Worm (Caenorhabditis elegans) whole organism, L3 larva: ENCODE results near the gene C13E3.1.
A peak's percentile ranks its signal among the peaks of the same experiment; 100 is the strongest.

ENCODE experiments used
- R02D3.7 ChIP-seq: fragments of 150-350 bp; optimal IDR thresholded peaks from 2 replicates; lab custom pipeline; 2014; ENCODE audit warnings: missing biosample characterization, missing genetic modification characterization
- ZK546.5 ChIP-seq: sonication (generic microtip); optimal IDR thresholded peaks from 2 replicates; lab custom pipeline; 2017; ENCODE audit warnings: missing biosample characterization, missing genetic modification characterization
- aly-2 ChIP-seq: fragments of 150-350 bp; optimal IDR thresholded peaks from 2 replicates; lab custom pipeline; 2014; ENCODE audit warnings: missing biosample characterization, missing genetic modification characterization
- ama-1 ChIP-seq: fragments of 150-350 bp; optimal IDR thresholded peaks from 2 replicates; lab custom pipeline; 2018
- ceh-28 ChIP-seq: fragments of 150-350 bp; optimal IDR thresholded peaks from 2 replicates; lab custom pipeline; 2014; ENCODE audit warnings: missing biosample characterization, missing genetic modification reagents, missing genetic modification characterization
- ceh-82 ChIP-seq: fragments of 150-350 bp; optimal IDR thresholded peaks from 2 replicates; lab custom pipeline; 2014; ENCODE audit warnings: missing biosample characterization, missing genetic modification characterization
- daf-12 ChIP-seq: fragments of 150-350 bp; optimal IDR thresholded peaks from 2 replicates; lab custom pipeline; 2014; ENCODE audit warnings: missing biosample characterization, missing genetic modification reagents, missing genetic modification characterization
- egl-27 ChIP-seq: sonication (generic microtip); optimal IDR thresholded peaks from 4 replicates; lab custom pipeline; 2017; ENCODE audit warnings: missing biosample characterization, missing genetic modification reagents, missing genetic modification characterization
- egl-5 ChIP-seq: fragments of 150-350 bp; optimal IDR thresholded peaks from 2 replicates; lab custom pipeline; 2017; ENCODE audit warnings: missing biosample characterization, missing genetic modification reagents, missing genetic modification characterization, inconsistent platforms
- elt-1 ChIP-seq: fragments of 150-350 bp; optimal IDR thresholded peaks from 2 replicates; lab custom pipeline; 2014; ENCODE audit warnings: missing biosample characterization, missing genetic modification characterization
- elt-2 ChIP-seq: sonication (generic microtip); optimal IDR thresholded peaks from 2 replicates; lab custom pipeline; 2016; ENCODE audit warnings: missing genetic modification reagents, mild to moderate bottlenecking, missing genetic modification characterization, missing compliant biosample characterization
- eor-1 ChIP-seq, 2 experiments: fragments of 150-350 bp; optimal IDR thresholded peaks; 2 replicates each; lab custom pipeline; 2014 to 2018; ENCODE audit warnings: missing biosample characterization in 2 of 2, missing genetic modification characterization in 2 of 2
- hmg-11 ChIP-seq: sonication (generic microtip); optimal IDR thresholded peaks from 2 replicates; lab custom pipeline; 2016; ENCODE audit warnings: missing genetic modification characterization, missing compliant biosample characterization
- jun-1 ChIP-seq: fragments of 150-350 bp; optimal IDR thresholded peaks from 2 replicates; lab custom pipeline; 2014; ENCODE audit warnings: missing biosample characterization, missing genetic modification reagents, missing genetic modification characterization
- lin-15B ChIP-seq: fragments of 150-350 bp; optimal IDR thresholded peaks from 2 replicates; lab custom pipeline; 2014; ENCODE audit warnings: missing biosample characterization, missing genetic modification characterization
- lin-39 ChIP-seq: fragments of 150-350 bp; optimal IDR thresholded peaks from 2 replicates; lab custom pipeline; 2018; ENCODE audit warnings: missing biosample characterization, missing genetic modification reagents, missing genetic modification characterization
- lsy-12 ChIP-seq: sonication (generic microtip); optimal IDR thresholded peaks from 2 replicates; lab custom pipeline; 2016; ENCODE audit warnings: mild to moderate bottlenecking, missing genetic modification characterization, missing compliant biosample characterization
- mdl-1 ChIP-seq: fragments of 150-350 bp; optimal IDR thresholded peaks from 2 replicates; lab custom pipeline; 2014; ENCODE audit warnings: missing biosample characterization, missing genetic modification characterization
- mml-1 ChIP-seq: fragments of 150-350 bp; sonication (generic microtip); optimal IDR thresholded peaks from 3 replicates; lab custom pipeline; 2014; ENCODE audit warnings: missing biosample characterization, missing genetic modification characterization
- nfya-1 ChIP-seq: sonication (generic microtip); optimal IDR thresholded peaks from 2 replicates; lab custom pipeline; 2017; ENCODE audit warnings: missing genetic modification characterization, mild to moderate bottlenecking, missing compliant biosample characterization, antibody characterized with exemption, moderate library complexity; ENCODE audit not compliant: insufficient read depth
- nhr-12 ChIP-seq: fragments of 150-350 bp; optimal IDR thresholded peaks from 2 replicates; lab custom pipeline; 2014; ENCODE audit warnings: missing biosample characterization, missing genetic modification characterization
- nhr-23 ChIP-seq: fragments of 150-350 bp; optimal IDR thresholded peaks from 2 replicates; lab custom pipeline; 2014; ENCODE audit warnings: missing biosample characterization, missing genetic modification reagents, missing genetic modification characterization
- nhr-28 ChIP-seq: fragments of 150-350 bp; optimal IDR thresholded peaks from 2 replicates; lab custom pipeline; 2014; ENCODE audit warnings: missing biosample characterization, missing genetic modification characterization
- nhr-67 ChIP-seq: fragments of 150-350 bp; optimal IDR thresholded peaks from 2 replicates; lab custom pipeline; 2014; ENCODE audit warnings: missing biosample characterization, missing genetic modification characterization
- pha-4 ChIP-seq: fragments of 150-350 bp; optimal IDR thresholded peaks from 2 replicates; lab custom pipeline; 2014; ENCODE audit warnings: missing biosample characterization, missing genetic modification reagents, missing genetic modification characterization
- pqm-1 ChIP-seq: fragments of 150-350 bp; optimal IDR thresholded peaks from 2 replicates; lab custom pipeline; 2017; ENCODE audit warnings: missing biosample characterization, missing genetic modification characterization, inconsistent platforms
- skn-1 ChIP-seq: fragments of 150-350 bp; optimal IDR thresholded peaks from 2 replicates; lab custom pipeline; 2014; ENCODE audit warnings: missing biosample characterization, missing genetic modification characterization
- tbx-2 ChIP-seq: sonication (generic microtip); optimal IDR thresholded peaks from 2 replicates; lab custom pipeline; 2016; ENCODE audit warnings: mild to moderate bottlenecking, missing genetic modification characterization, missing compliant biosample characterization
- unc-39 ChIP-seq: sonication (generic microtip); optimal IDR thresholded peaks from 4 replicates; lab custom pipeline; 2017; ENCODE audit warnings: missing biosample characterization, missing genetic modification characterization

Gene C13E3.1

ce11 chrX:8911077-8911476 lies 18.2 kb downstream of the C13E3.1 start, which contains the start of gene cyn-8:
Gene cyn-8 (plus strand): TSS chrX:8911293.
- TF ChIP-seq unc-39 (tag; lab: Kevin White, UChicago) (no peak), daf-12 (tag; lab: Kevin White, UChicago) (no peak), elt-2 (peak; percentile 40), R02D3.7 (tag; lab: Kevin White, UChicago) (no peak), hmg-11 (tag; lab: Kevin White, UChicago) (peak; percentile 69), lin-15B (peak; percentile 50), mdl-1 (tag; lab: Kevin White, UChicago) (no peak), skn-1 (tag; lab: Kevin White, UChicago) (no peak), lin-39 (tag; lab: Kevin White, UChicago) (peak; percentile 84), egl-5 (tag; lab: Kevin White, UChicago) (peak; percentile 24), ceh-28 (tag; lab: Kevin White, UChicago) (no peak)

ce11 chrX:8917730-8918129 lies 24.8 kb downstream of the C13E3.1 start:
- TF ChIP-seq mml-1 (tag; lab: Kevin White, UChicago) (no peak), ama-1 (lab: Kevin White, UChicago) (no peak), pha-4 (no peak), hmg-11 (tag; lab: Kevin White, UChicago) (no peak), ZK546.5 (tag; lab: Kevin White, UChicago) (no peak), pqm-1 (no peak), nhr-12 (tag; lab: Kevin White, UChicago) (no peak), eor-1 (tag; optimal IDR thresholded peaks at IDR 0.05; lab: Kevin White, UChicago) (no peak), nhr-67 (tag; lab: Kevin White, UChicago) (no peak), daf-12 (tag; lab: Kevin White, UChicago) (no peak), aly-2 (tag; lab: Kevin White, UChicago) (no peak), tbx-2 (tag; lab: Kevin White, UChicago) (no peak), ceh-82 (no peak), egl-5 (tag; lab: Kevin White, UChicago) (no peak), skn-1 (tag; lab: Kevin White, UChicago) (no peak)

- TF ChIP-seq aly-2 (tag; lab: Kevin White, UChicago) (no peak), nhr-23 (tag; lab: Kevin White, UChicago) (no peak), tbx-2 (tag; lab: Kevin White, UChicago) (peak; percentile 13), lin-15B (no peak)
Measured at ce11 chrX:8918792-8919191, 25.9 kb downstream of the C13E3.1 start.

- no peak for TF ChIP-seq elt-2
- no peak for TF ChIP-seq ZK546.5 (tag; lab: Kevin White, UChicago)
- TF ChIP-seq egl-27 (tag; lab: Kevin White, UChicago), result no peak
- no peak for TF ChIP-seq nhr-28 (tag; lab: Kevin White, UChicago)
- TF ChIP-seq unc-39 (tag; lab: Kevin White, UChicago), result no peak
- TF ChIP-seq R02D3.7 (tag; lab: Kevin White, UChicago), result no peak
- TF ChIP-seq elt-1 (tag; lab: Kevin White, UChicago), result no peak
- TF ChIP-seq nfya-1 (tag; lab: Kevin White, UChicago), result no peak
- no peak for TF ChIP-seq nhr-67 (tag; lab: Kevin White, UChicago)
- no peak for TF ChIP-seq ama-1 (lab: Kevin White, UChicago)
Measured at ce11 chrX:8919323-8919722, 26.4 kb downstream of the C13E3.1 start, which contains the start of gene nlp-14. Gene nlp-14 (minus strand): TSS chrX:8919423.

- TF ChIP-seq nhr-23 (tag; lab: Kevin White, UChicago), result no peak
- no peak for TF ChIP-seq jun-1 (tag; lab: Kevin White, UChicago)
- TF ChIP-seq unc-39 (tag; lab: Kevin White, UChicago), result no peak
Measured at ce11 chrX:8921221-8921620, 28.3 kb downstream of the C13E3.1 start.

- TF ChIP-seq hmg-11 (tag; lab: Kevin White, UChicago) (peak; percentile 4), nhr-23 (tag; lab: Kevin White, UChicago) (no peak), nhr-28 (tag; lab: Kevin White, UChicago) (no peak), lsy-12 (tag; lab: Kevin White, UChicago) (no peak)
Measured at ce11 chrX:8925443-8925842, 32.5 kb downstream of the C13E3.1 start.
